Worm (Caenorhabditis elegans): Measurements from ENCODE around the gene str-180.

Gene str-180

ce11 chrV:6688392-6688791 is 19.8 kb upstream of the str-180 start, which contains the start of gene K11G9.5:
TSS of gene K11G9.5 (minus strand) at chrV:6688492.
- TF ChIP-seq him-1 (tag; optimal IDR thresholded peaks at IDR 0.05): no peak
- no peak for TF ChIP-seq W03F9.2 (tag; optimal IDR thresholded peaks at IDR 0.05)
- no peak for TF ChIP-seq dao-5 (tag; optimal IDR thresholded peaks at IDR 0.05)

- TF ChIP-seq dao-5 (tag; optimal IDR thresholded peaks at IDR 0.05): no peak
- TF ChIP-seq W03F9.2 (tag; optimal IDR thresholded peaks at IDR 0.05): no peak
- no peak for TF ChIP-seq him-1 (tag; optimal IDR thresholded peaks at IDR 0.05)
Measured at ce11 chrV:6685963-6686362, 17.3 kb upstream of the str-180 start.

ce11 chrV:6685499-6685898 is 16.9 kb upstream of the str-180 start:
- no peak for TF ChIP-seq dao-5 (tag; optimal IDR thresholded peaks at IDR 0.05)
- TF ChIP-seq W03F9.2 (tag; optimal IDR thresholded peaks at IDR 0.05): no peak
- TF ChIP-seq him-1 (tag; optimal IDR thresholded peaks at IDR 0.05): no peak

ce11 chrV:6684541-6684940 is 15.9 kb upstream of the str-180 start:
- no peak for TF ChIP-seq him-1 (tag; optimal IDR thresholded peaks at IDR 0.05)
- TF ChIP-seq W03F9.2 (tag; optimal IDR thresholded peaks at IDR 0.05): no peak

- no peak for TF ChIP-seq W03F9.2 (tag; optimal IDR thresholded peaks at IDR 0.05)
- TF ChIP-seq dao-5 (tag; optimal IDR thresholded peaks at IDR 0.05): no peak
- TF ChIP-seq him-1 (tag; optimal IDR thresholded peaks at IDR 0.05): no peak
Measured at ce11 chrV:6683740-6684139, 15.1 kb upstream of the str-180 start.

- TF ChIP-seq him-1 (tag; optimal IDR thresholded peaks at IDR 0.05) (no peak), dao-5 (tag; optimal IDR thresholded peaks at IDR 0.05) (no peak), W03F9.2 (tag; optimal IDR thresholded peaks at IDR 0.05) (no peak)
Measured at ce11 chrV:6683282-6683681, 14.6 kb upstream of the str-180 start.

ce11 chrV:6681501-6681900 is 12.9 kb upstream of the str-180 start, which contains the start of gene egl-46:
TSS of gene egl-46 (minus strand) at chrV:6681573.
- TF ChIP-seq dao-5 (tag; optimal IDR thresholded peaks at IDR 0.05) (no peak), him-1 (tag; optimal IDR thresholded peaks at IDR 0.05) (no peak), W03F9.2 (tag; optimal IDR thresholded peaks at IDR 0.05) (no peak)

ce11 chrV:6676158-6676849 is 7.7 kb upstream of the str-180 start, which contains the start of gene cest-34:
TSS of gene cest-34 (plus strand) at chrV:6676799.
- no peak for TF ChIP-seq W03F9.2 (tag; optimal IDR thresholded peaks at IDR 0.05)
- no peak for TF ChIP-seq him-1 (tag; optimal IDR thresholded peaks at IDR 0.05)
- no peak for TF ChIP-seq dao-5 (tag; optimal IDR thresholded peaks at IDR 0.05)

ce11 chrV:6673967-6674366 is 5.3 kb upstream of the str-180 start, which contains the start of gene cest-31:
TSS of gene cest-31 (plus strand) at chrV:6674267.
- TF ChIP-seq dao-5 (tag; optimal IDR thresholded peaks at IDR 0.05): no peak
- no peak for TF ChIP-seq him-1 (tag; optimal IDR thresholded peaks at IDR 0.05)
- no peak for TF ChIP-seq W03F9.2 (tag; optimal IDR thresholded peaks at IDR 0.05)

ce11 chrV:6669520-6669919 is 879 bp upstream of the str-180 start, which contains the start of gene cest-28:
TSS of gene cest-28 (plus strand) at chrV:6669820.
- TF ChIP-seq him-1 (tag; optimal IDR thresholded peaks at IDR 0.05) (no peak), dao-5 (tag; optimal IDR thresholded peaks at IDR 0.05) (no peak), W03F9.2 (tag; optimal IDR thresholded peaks at IDR 0.05) (no peak)

ce11 chrV:6666557-6666956 is 2.1 kb downstream of the str-180 start:
- TF ChIP-seq W03F9.2 (tag; optimal IDR thresholded peaks at IDR 0.05) (no peak), dao-5 (tag; optimal IDR thresholded peaks at IDR 0.05) (no peak), him-1 (tag; optimal IDR thresholded peaks at IDR 0.05) (no peak)

ce11 chrV:6665751-6666150 is 2.9 kb downstream of the str-180 start, which contains the start of gene pmp-5:
TSS of gene pmp-5 (minus strand) at chrV:6665813.
- TF ChIP-seq him-1 (tag; optimal IDR thresholded peaks at IDR 0.05) (no peak), W03F9.2 (tag; optimal IDR thresholded peaks at IDR 0.05) (no peak), dao-5 (tag; optimal IDR thresholded peaks at IDR 0.05) (no peak)

ce11 chrV:6662505-6662904 is 6.1 kb downstream of the str-180 start:
- TF ChIP-seq dao-5 (tag; optimal IDR thresholded peaks at IDR 0.05) (no peak), W03F9.2 (tag; optimal IDR thresholded peaks at IDR 0.05) (no peak), him-1 (tag; optimal IDR thresholded peaks at IDR 0.05) (no peak)

- TF ChIP-seq W03F9.2 (tag; optimal IDR thresholded peaks at IDR 0.05): no peak
- no peak for TF ChIP-seq him-1 (tag; optimal IDR thresholded peaks at IDR 0.05)
- no peak for TF ChIP-seq dao-5 (tag; optimal IDR thresholded peaks at IDR 0.05)
Measured at ce11 chrV:6661658-6662057, 7.0 kb downstream of the str-180 start.

ce11 chrV:6659533-6659932 is 9.1 kb downstream of the str-180 start:
- no peak for TF ChIP-seq W03F9.2 (tag; optimal IDR thresholded peaks at IDR 0.05)
- TF ChIP-seq dao-5 (tag; optimal IDR thresholded peaks at IDR 0.05): no peak
- no peak for TF ChIP-seq him-1 (tag; optimal IDR thresholded peaks at IDR 0.05)

Data from whole organism, L4/young adult.